Worm (Caenorhabditis elegans) whole organism, L1 larva: ENCODE results near the gene egl-23.

Experiments
- C16A3.4 ChIP-seq: fragments of 150-350 bp; optimal IDR thresholded peaks from 2 replicates; lab custom pipeline; 2014; ENCODE audit warnings: missing biosample characterization, missing genetic modification characterization
- F16B12.6 ChIP-seq: fragments of 150-350 bp; optimal IDR thresholded peaks from 2 replicates; lab custom pipeline; 2014; ENCODE audit warnings: missing biosample characterization, missing genetic modification characterization
- Y116A8C.19 ChIP-seq: sonication (generic microtip); optimal IDR thresholded peaks from 2 replicates; lab custom pipeline; 2016; ENCODE audit warnings: missing compliant biosample characterization, missing genetic modification characterization, borderline replicate concordance
- blmp-1 ChIP-seq: fragments of 150-350 bp; optimal IDR thresholded peaks from 2 replicates; lab custom pipeline; 2014; ENCODE audit warnings: missing biosample characterization, missing genetic modification characterization
- ceh-63 ChIP-seq: fragments of 200-800 bp; sonication (Bioruptor generic); optimal IDR thresholded peaks from 2 replicates; lab custom pipeline; 2018; ENCODE audit warnings: mild to moderate bottlenecking, missing genetic modification characterization, missing compliant biosample characterization
- ces-1 ChIP-seq: fragments of 150-350 bp; optimal IDR thresholded peaks from 2 replicates; lab custom pipeline; 2014; ENCODE audit warnings: missing biosample characterization, missing genetic modification reagents, missing genetic modification characterization
- egl-13 ChIP-seq: sonication (generic microtip); optimal IDR thresholded peaks from 2 replicates; lab custom pipeline; 2016; ENCODE audit warnings: missing genotype, missing genetic modification reagents, missing genetic modification characterization, missing compliant biosample characterization
- elt-2 ChIP-seq: sonication (generic microtip); optimal IDR thresholded peaks from 2 replicates; lab custom pipeline; 2016; ENCODE audit warnings: missing genetic modification characterization, mild to moderate bottlenecking, inconsistent platforms, missing compliant biosample characterization, missing genetic modification reagents
- elt-3 ChIP-seq, 6 experiments: fragments of 150-350 bp in 1 of 6; sonication (generic microtip); optimal IDR thresholded peaks; 2 replicates each; lab custom pipeline; 2017 to 2018; ENCODE audit warnings: missing biosample characterization in 6 of 6, missing genetic modification characterization in 6 of 6, inconsistent platforms in 1 of 6
- hlh-4 ChIP-seq: sonication (generic microtip); optimal IDR thresholded peaks from 2 replicates; lab custom pipeline; 2016; ENCODE audit warnings: mild to moderate bottlenecking, missing genetic modification characterization, missing compliant biosample characterization
- jun-1 ChIP-seq: fragments of 150-350 bp; optimal IDR thresholded peaks from 2 replicates; lab custom pipeline; 2014; ENCODE audit warnings: missing biosample characterization, missing genetic modification reagents, missing genetic modification characterization
- mep-1 ChIP-seq: fragments of 150-350 bp; optimal IDR thresholded peaks from 2 replicates; lab custom pipeline; 2014; ENCODE audit warnings: missing biosample characterization, missing genetic modification characterization
- nhr-11 ChIP-seq: fragments of 150-350 bp; optimal IDR thresholded peaks from 2 replicates; lab custom pipeline; 2014; ENCODE audit warnings: missing biosample characterization, missing genetic modification characterization
- nhr-12 ChIP-seq: sonication (generic microtip); optimal IDR thresholded peaks from 2 replicates; lab custom pipeline; 2017; ENCODE audit warnings: missing biosample characterization, missing genetic modification characterization
- nhr-19 ChIP-seq: fragments of 200-800 bp; sonication (Bioruptor generic); conservative IDR thresholded peaks from 2 replicates; pipeline ENCODE4 v1.3.6; 2022; ENCODE audit warnings: missing genetic modification characterization, missing compliant biosample characterization
- nhr-20 ChIP-seq: sonication (generic microtip); optimal IDR thresholded peaks from 2 replicates; lab custom pipeline; 2016; ENCODE audit warnings: mild to moderate bottlenecking, missing genetic modification characterization, missing compliant biosample characterization
- nhr-237 ChIP-seq: fragments of 150-350 bp; optimal IDR thresholded peaks from 2 replicates; lab custom pipeline; 2014; ENCODE audit warnings: missing biosample characterization, missing genetic modification characterization
- nhr-28 ChIP-seq: fragments of 150-350 bp; optimal IDR thresholded peaks from 2 replicates; lab custom pipeline; 2014; ENCODE audit warnings: missing biosample characterization, missing genetic modification characterization
- nhr-47 ChIP-seq: sonication (generic microtip); optimal IDR thresholded peaks from 2 replicates; lab custom pipeline; 2016; ENCODE audit warnings: mild to moderate bottlenecking, missing genetic modification characterization, moderate library complexity, missing compliant biosample characterization
- nhr-85 ChIP-seq: sonication (generic microtip); peaks from one replicate; lab custom pipeline; 2016; ENCODE audit warnings: missing genetic modification characterization, inconsistent platforms, missing compliant biosample characterization
- nhr-90 ChIP-seq: sonication (generic microtip); optimal IDR thresholded peaks from 2 replicates; lab custom pipeline; 2016; ENCODE audit warnings: mild to moderate bottlenecking, missing genetic modification characterization, missing compliant biosample characterization; ENCODE audit not compliant: poor library complexity
- pag-3 ChIP-seq: sonication (generic microtip); optimal IDR thresholded peaks from 2 replicates; lab custom pipeline; 2017; ENCODE audit warnings: missing genetic modification characterization, mild to moderate bottlenecking, missing compliant biosample characterization, antibody characterized with exemption, borderline replicate concordance; ENCODE audit not compliant: insufficient read depth
- pqm-1 ChIP-seq: sonication (generic microtip); optimal IDR thresholded peaks from 3 replicates; lab custom pipeline; 2017; ENCODE audit warnings: missing biosample characterization, missing genetic modification characterization
- snu-23 ChIP-seq: sonication (generic microtip); optimal IDR thresholded peaks from 2 replicates; lab custom pipeline; 2016; ENCODE audit warnings: missing genetic modification characterization, missing compliant biosample characterization
- sup-37 ChIP-seq: fragments of 200-800 bp; sonication (Bioruptor generic); optimal IDR thresholded peaks from 2 replicates; lab custom pipeline; 2018; ENCODE audit warnings: mild to moderate bottlenecking, missing genetic modification characterization, missing compliant biosample characterization
- unc-62 ChIP-seq: fragments of 150-350 bp; optimal IDR thresholded peaks from 2 replicates; lab custom pipeline; 2014; ENCODE audit warnings: missing biosample characterization, missing genetic modification reagents, missing genetic modification characterization
- unc-86 ChIP-seq: sonication (generic microtip); optimal IDR thresholded peaks from 2 replicates; lab custom pipeline; 2016; ENCODE audit warnings: missing genetic modification characterization, missing compliant biosample characterization
- xbp-1 ChIP-seq: sonication (generic microtip); optimal IDR thresholded peaks from 2 replicates; lab custom pipeline; 2016; ENCODE audit warnings: missing genetic modification characterization, missing compliant biosample characterization
- ztf-11 ChIP-seq, 2 experiments: sonication (generic microtip); optimal IDR thresholded peaks; 2 replicates each; lab custom pipeline; 2016 to 2017; ENCODE audit warnings: missing genetic modification characterization in 2 of 2, missing biosample characterization in 1 of 2, missing compliant biosample characterization in 1 of 2
- ztf-4 ChIP-seq: fragments of 150-350 bp; optimal IDR thresholded peaks from 2 replicates; lab custom pipeline; 2014; ENCODE audit warnings: missing biosample characterization, missing genetic modification characterization

The egl-23 gene

DNA sequence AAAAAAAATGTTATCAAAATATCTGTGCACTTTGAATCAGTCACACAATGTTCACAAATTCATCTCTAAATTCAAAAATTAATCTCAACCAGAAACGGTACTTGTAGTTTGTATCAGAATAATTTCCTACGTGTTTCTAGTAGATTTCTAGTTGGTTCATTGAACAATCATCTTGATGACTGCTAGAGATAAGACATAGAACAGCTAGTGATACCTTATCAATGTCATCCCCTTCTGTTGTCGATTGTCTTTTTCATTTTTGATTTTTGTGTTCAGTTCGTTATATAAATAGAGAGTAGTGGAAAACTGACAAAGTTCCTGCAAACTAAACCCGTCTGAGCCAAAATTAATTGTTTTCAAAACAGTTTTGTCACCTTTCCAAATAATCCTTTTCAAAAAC is 61.6 kb downstream of the egl-23 start:
- TF ChIP-seq elt-3 (tag; optimal IDR thresholded peaks at IDR 0.05; lab: Kevin White, UChicago) (peak in 5 of 6 experiments; percentile 21 to 84 (median 52)), pqm-1 (tag; lab: Kevin White, UChicago) (peak; percentile 55), nhr-28 (tag; lab: Kevin White, UChicago) (no peak), ceh-63 (GFP tag; lab: Kevin White, UChicago) (no peak), snu-23 (peak; percentile 23), nhr-19 (GFP tag; lab: Robert Waterston, UW) (0 out of 2 replicates have a peak, but pooled peaks have one; percentile 6), elt-2 (tag; lab: Kevin White, UChicago) (peak; percentile 55), nhr-85 (no peak), nhr-20 (peak; percentile 58), blmp-1 (tag; lab: Kevin White, UChicago) (peak; percentile 18)

DNA sequence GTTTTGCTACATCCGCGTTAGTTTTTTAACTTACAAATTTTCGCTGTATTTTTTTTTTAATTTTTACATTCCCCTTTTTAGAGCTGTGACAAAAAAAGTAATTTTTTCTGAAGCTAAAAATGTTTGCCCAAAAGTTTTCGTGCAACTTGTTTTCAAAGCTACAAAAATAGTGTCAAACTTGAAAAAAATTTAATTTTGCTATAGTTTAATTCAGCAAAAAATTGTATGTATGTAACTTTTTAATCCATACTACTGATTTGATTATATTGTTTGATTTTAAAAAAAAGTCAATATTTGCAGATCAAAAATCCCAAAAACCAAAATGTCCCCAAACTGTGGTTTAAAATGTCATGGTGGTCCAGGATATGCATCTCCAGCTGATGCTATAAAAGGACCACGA is 62.0 kb downstream of the egl-23 start, which contains the start of gene semo-1:
semo-1 (plus strand) TSS at position 301 of the 400 bp plus-strand sequence.
- TF ChIP-seq egl-13 (no peak), jun-1 (tag; lab: Kevin White, UChicago) (no peak), nhr-237 (tag; lab: Kevin White, UChicago) (no peak), Y116A8C.19 (tag; lab: Kevin White, UChicago) (no peak)

DNA sequence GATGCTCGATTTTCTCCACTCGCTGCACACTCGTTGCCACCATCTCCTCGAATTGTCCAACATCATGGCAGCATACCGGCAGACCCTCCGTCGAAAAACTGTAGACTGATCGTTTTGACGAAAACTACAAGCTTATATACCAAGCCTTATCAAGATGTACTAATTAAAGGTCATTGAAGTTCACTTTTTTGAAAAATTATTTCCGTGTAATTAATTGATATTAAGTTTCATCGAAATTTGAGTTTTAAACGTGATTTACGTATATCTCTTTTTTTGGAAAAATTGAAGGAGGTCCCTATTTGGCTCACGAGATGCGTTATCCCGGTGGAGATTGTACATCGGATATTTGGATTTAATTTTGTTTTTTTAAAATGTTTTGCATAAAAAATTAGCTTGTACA is 71.7 kb downstream of the egl-23 start, which contains the start of gene Y37A1B.4:
Y37A1B.4 (minus strand) TSS at position 101 of the 400 bp plus-strand sequence.
- no peak for TF ChIP-seq nhr-12 (tag; lab: Kevin White, UChicago)
- TF ChIP-seq ztf-4 = no peak
- no peak for TF ChIP-seq nhr-11 (tag; lab: Kevin White, UChicago)
- TF ChIP-seq unc-62 = no peak
- TF ChIP-seq C16A3.4 = no peak
- no peak for TF ChIP-seq pag-3
- TF ChIP-seq sup-37 (GFP tag; lab: Kevin White, UChicago) = no peak
- no peak for TF ChIP-seq nhr-90
- no peak for TF ChIP-seq xbp-1 (tag; lab: Kevin White, UChicago)
- no peak for TF ChIP-seq elt-2 (tag; lab: Kevin White, UChicago)
- TF ChIP-seq mep-1 = no peak
- no peak for TF ChIP-seq F16B12.6 (tag; lab: Kevin White, UChicago)
- no peak for TF ChIP-seq nhr-47 (tag; lab: Kevin White, UChicago)
- TF ChIP-seq hlh-4 (tag; lab: Kevin White, UChicago) = no peak
- TF ChIP-seq ces-1 (GFP tag; lab: Kevin White, UChicago) = no peak
- no peak for TF ChIP-seq ceh-63 (GFP tag; lab: Kevin White, UChicago)
- no peak for TF ChIP-seq ztf-11 (tag; optimal IDR thresholded peaks at IDR 0.05; lab: Kevin White, UChicago)
- no peak for TF ChIP-seq Y116A8C.19 (tag; lab: Kevin White, UChicago)
- TF ChIP-seq unc-86 (tag; lab: Kevin White, UChicago) = no peak
